Worm (Caenorhabditis elegans): Measurements from ENCODE around the gene F44D12.6.
A peak's percentile ranks its signal among the peaks of the same experiment; 100 is the strongest.

Gene F44D12.6

ce11 chrIV:10059175-10059574 lies 26.0 kb downstream of the F44D12.6 start (continued):
- no peak for TF ChIP-seq ces-1 (GFP tag; optimal IDR thresholded peaks at IDR 0.05)
- no peak for TF ChIP-seq egl-27 (tag; optimal IDR thresholded peaks at IDR 0.05)
- no peak for TF ChIP-seq ceh-44 (GFP tag; IDR thresholded peaks at IDR 0.05)
- TF ChIP-seq nhr-76 (tag; optimal IDR thresholded peaks at IDR 0.05): no peak
- TF ChIP-seq ZK546.5 (tag; optimal IDR thresholded peaks at IDR 0.05): no peak
- TF ChIP-seq egl-43 (GFP tag; IDR thresholded peaks at IDR 0.05): no peak
- no peak for TF ChIP-seq sdz-12 (GFP tag; optimal IDR thresholded peaks at IDR 0.05)
- TF ChIP-seq nhr-102 (tag; optimal IDR thresholded peaks at IDR 0.05): peak; percentile 31
- TF ChIP-seq tra-1 (GFP tag; IDR thresholded peaks at IDR 0.05): peak; percentile 63; the same call in 1 of the 2 replicates
- no peak for TF ChIP-seq skn-1 (tag; optimal IDR thresholded peaks at IDR 0.05)
- no peak for TF ChIP-seq zag-1 (tag; optimal IDR thresholded peaks at IDR 0.05)
- TF ChIP-seq pha-4 (GFP tag; IDR thresholded peaks at IDR 0.05): 0 out of 2 replicates have a peak, but pooled peaks have one; percentile 16
- TF ChIP-seq pha-4 (tag; optimal IDR thresholded peaks at IDR 0.05): no peak
- no peak for TF ChIP-seq Y105C5A.15 (GFP tag; IDR thresholded peaks at IDR 0.05)
- TF ChIP-seq fkh-10 (GFP tag; optimal IDR thresholded peaks at IDR 0.05): no peak
- no peak for TF ChIP-seq lin-29 (GFP tag; IDR thresholded peaks at IDR 0.05)
- no peak for TF ChIP-seq lin-39 (tag; optimal IDR thresholded peaks at IDR 0.05)
- TF ChIP-seq T20F7.1 (GFP tag; optimal IDR thresholded peaks at IDR 0.05): peak; percentile 21
- no peak for TF ChIP-seq nhr-42 (GFP tag; IDR thresholded peaks at IDR 0.05)
- TF ChIP-seq unc-130 (GFP tag; optimal IDR thresholded peaks at IDR 0.05): no peak
- no peak for TF ChIP-seq aly-2 (tag; optimal IDR thresholded peaks at IDR 0.05)
- no peak for TF ChIP-seq lin-15B (tag; optimal IDR thresholded peaks at IDR 0.05)
- no peak for TF ChIP-seq hif-1 (tag; optimal IDR thresholded peaks at IDR 0.05)
- peak; percentile 44 for TF ChIP-seq hlh-30 (tag; optimal IDR thresholded peaks at IDR 0.05; ENCODE audit: insufficient read depth)
- TF ChIP-seq daf-16 (GFP tag; optimal IDR thresholded peaks at IDR 0.05): peak in 1 of 2 experiments; percentile 38
- TF ChIP-seq daf-16 (tag; optimal IDR thresholded peaks at IDR 0.05): peak; percentile 88
- TF ChIP-seq Y5F2A.4 (GFP tag; optimal IDR thresholded peaks at IDR 0.05): no peak
- peak; percentile 90 for TF ChIP-seq dmd-6 (GFP tag; IDR thresholded peaks at IDR 0.05)
- no peak for TF ChIP-seq set-16 (GFP tag; IDR thresholded peaks at IDR 0.05)
- TF ChIP-seq daf-8 (GFP tag; IDR thresholded peaks at IDR 0.05): no peak
- no peak for TF ChIP-seq ztf-7 (tag; optimal IDR thresholded peaks at IDR 0.05)
- no peak for TF ChIP-seq Y75B8A.6 (GFP tag; IDR thresholded peaks at IDR 0.05)
- peak; percentile 80 for TF ChIP-seq hlh-11 (tag; optimal IDR thresholded peaks at IDR 0.05)
- no peak for TF ChIP-seq ceh-20 (GFP tag; IDR thresholded peaks at IDR 0.05)
- TF ChIP-seq ceh-28 (tag; optimal IDR thresholded peaks at IDR 0.05): no peak
- no peak for TF ChIP-seq cey-2 (tag; optimal IDR thresholded peaks at IDR 0.05; ENCODE audit: borderline replicate concordance, insufficient read depth)
- no peak for TF ChIP-seq nhr-10 (tag; optimal IDR thresholded peaks at IDR 0.05)
- TF ChIP-seq mep-1 (tag; optimal IDR thresholded peaks at IDR 0.05): no peak
- TF ChIP-seq nhr-28 (tag; optimal IDR thresholded peaks at IDR 0.05): peak; percentile 57
- TF ChIP-seq pqm-1 (tag; optimal IDR thresholded peaks at IDR 0.05): peak; percentile 91
- TF ChIP-seq nhr-6 (tag; optimal IDR thresholded peaks at IDR 0.05): no peak
- no peak for TF ChIP-seq lim-7 (GFP tag; IDR thresholded peaks at IDR 0.05)
- no peak for TF ChIP-seq rbr-2 (tag; optimal IDR thresholded peaks at IDR 0.05)
- TF ChIP-seq mdl-1 (tag; optimal IDR thresholded peaks at IDR 0.05): peak in 1 of 2 experiments; percentile 47
- 0 out of 2 replicates have a peak, but pooled peaks have one; percentile 22 for TF ChIP-seq mxl-2 (GFP tag; conservative IDR thresholded peaks at IDR 0.05)
- TF ChIP-seq nhr-237 (tag; optimal IDR thresholded peaks at IDR 0.05): no peak
- TF ChIP-seq lsy-2 (tag; optimal IDR thresholded peaks at IDR 0.05): peak in 1 of 2 experiments; percentile 1
- no peak for TF ChIP-seq snpc-4 (tag; optimal IDR thresholded peaks at IDR 0.05)
- TF ChIP-seq saeg-2 (GFP tag; IDR thresholded peaks at IDR 0.05): 0 out of 2 replicates have a peak, but pooled peaks have one; percentile 19
- no peak for TF ChIP-seq F10B5.3 (tag; optimal IDR thresholded peaks at IDR 0.05)
- TF ChIP-seq mes-2 (tag; optimal IDR thresholded peaks at IDR 0.05; ENCODE audit: poor library complexity, severe bottlenecking): no peak
- peak; percentile 43 for TF ChIP-seq nhr-48 (tag; optimal IDR thresholded peaks at IDR 0.05)

Data from whole organism, L4 larva.